Worm (Caenorhabditis elegans) whole organism, L4 larva: ENCODE measurements around the gene Y73C8B.9.

ENCODE experiments used
- aly-2 ChIP-seq: sonication (generic microtip); optimal IDR thresholded peaks from 2 replicates; lab custom pipeline; 2018; ENCODE audit warnings: missing biosample characterization, missing genetic modification characterization
- ceh-20 ChIP-seq: fragments of 200-800 bp; sonication (Bioruptor generic); IDR thresholded peaks from 2 replicates; pipeline ENCODE4 v1.3.6; 2022; ENCODE audit warnings: missing genetic modification reagents, missing genetic modification characterization, missing compliant biosample characterization
- lir-3 ChIP-seq: sonication (generic microtip); optimal IDR thresholded peaks from 2 replicates; lab custom pipeline; 2016; ENCODE audit warnings: mild to moderate bottlenecking, missing genetic modification characterization, missing compliant biosample characterization
- nhr-41 ChIP-seq: fragments of 200-800 bp; sonication (Bioruptor generic); IDR thresholded peaks from 2 replicates; pipeline ENCODE4 v1.3.6; 2022; ENCODE audit warnings: missing genetic modification reagents, missing genetic modification characterization, missing compliant biosample characterization

- TF ChIP-seq lir-3 (tag; lab: Kevin White, UChicago), result no peak
- TF ChIP-seq nhr-41 (GFP tag; lab: Robert Waterston, UW), result no peak
- TF ChIP-seq ceh-20 (GFP tag; lab: Robert Waterston, UW), result no peak
- no peak for TF ChIP-seq aly-2
Observed at ce11 chrV:3188043-3188442, 5.3 kb upstream of the Y73C8B.9 start, which contains the start of gene lag-2.
